Worm (Caenorhabditis elegans) whole organism, young adult: ENCODE data around the gene pho-5.

ENCODE experiments used
- B0035.1 ChIP-seq: sonication (generic microtip); optimal IDR thresholded peaks from 2 replicates; lab custom pipeline; 2016; ENCODE audit warnings: missing genetic modification characterization, mild to moderate bottlenecking, missing compliant biosample characterization, missing genotype, missing genetic modification reagents
- B0261.1 ChIP-seq: sonication (generic microtip); optimal IDR thresholded peaks from 2 replicates; lab custom pipeline; 2016; ENCODE audit warnings: mild to moderate bottlenecking, missing genetic modification characterization, moderate library complexity, missing compliant biosample characterization
- F37B4.10 ChIP-seq: fragments of 200-800 bp; sonication (Bioruptor generic); IDR thresholded peaks from 2 replicates; pipeline ENCODE4 v1.3.6; 2022; ENCODE audit warnings: missing genetic modification characterization, missing compliant biosample characterization
- F55B11.4 ChIP-seq: sonication (generic microtip); optimal IDR thresholded peaks from 2 replicates; lab custom pipeline; 2016; ENCODE audit warnings: missing compliant biosample characterization, missing genetic modification characterization, borderline replicate concordance; ENCODE audit not compliant: insufficient read depth
- K12H6.12 ChIP-seq: fragments of 200-800 bp; sonication (Bioruptor generic); optimal IDR thresholded peaks from 2 replicates; lab custom pipeline; 2018; ENCODE audit warnings: mild to moderate bottlenecking, missing genetic modification characterization, missing compliant biosample characterization
- T26A5.8 ChIP-seq: sonication (generic microtip); optimal IDR thresholded peaks from 2 replicates; lab custom pipeline; 2016; ENCODE audit warnings: missing genetic modification characterization, missing compliant biosample characterization
- Y53F4B.3 ChIP-seq: fragments of 200-800 bp; sonication (Bioruptor generic); IDR thresholded peaks from 2 replicates; pipeline ENCODE4 v1.3.6; 2022; ENCODE audit warnings: missing genetic modification reagents, missing genetic modification characterization, missing compliant biosample characterization
- Y67H2A.10 ChIP-seq: fragments of 200-800 bp; sonication (Bioruptor generic); conservative IDR thresholded peaks from 2 replicates; pipeline ENCODE4 v1.3.6; 2022; ENCODE audit warnings: missing genetic modification reagents, missing genetic modification characterization, missing compliant biosample characterization
- ama-1 ChIP-seq, 3 experiments: fragments of 150-350 bp in 1 of 3; sonication (generic microtip) in 2 of 3; optimal IDR thresholded peaks; 2 replicates each; lab custom pipeline; 2014 to 2018; ENCODE audit warnings: missing biosample characterization in 2 of 3, missing genetic modification characterization in 2 of 3, missing genetic modification reagents in 2 of 3
- atf-7 ChIP-seq: sonication (generic microtip); optimal IDR thresholded peaks from 2 replicates; lab custom pipeline; 2017; ENCODE audit warnings: mild to moderate bottlenecking, missing genetic modification characterization, missing compliant biosample characterization
- attf-3 ChIP-seq: fragments of 200-800 bp; sonication (Bioruptor generic); conservative IDR thresholded peaks from 2 replicates; pipeline ENCODE4 v1.3.6; 2022; ENCODE audit warnings: missing genetic modification reagents, missing genetic modification characterization, missing compliant biosample characterization
- bed-1 ChIP-seq: fragments of 200-800 bp; sonication (Bioruptor generic); IDR thresholded peaks from 2 replicates; pipeline ENCODE4 v1.3.6; 2022; ENCODE audit warnings: missing genetic modification reagents, missing genetic modification characterization, missing compliant biosample characterization
- ccch-3 ChIP-seq: fragments of 200-800 bp; sonication (Bioruptor generic); optimal IDR thresholded peaks from 2 replicates; lab custom pipeline; 2018; ENCODE audit warnings: mild to moderate bottlenecking, missing genetic modification characterization, missing compliant biosample characterization
- cebp-2 ChIP-seq: fragments of 200-800 bp; sonication (Bioruptor generic); IDR thresholded peaks from 2 replicates; pipeline ENCODE4 v1.3.6; 2022; ENCODE audit warnings: missing genetic modification characterization, missing compliant biosample characterization
- ceh-27 ChIP-seq: fragments of 200-800 bp; sonication (Bioruptor generic); optimal IDR thresholded peaks from 2 replicates; lab custom pipeline; 2018; ENCODE audit warnings: mild to moderate bottlenecking, missing genetic modification characterization, moderate library complexity, missing compliant biosample characterization
- ceh-40 ChIP-seq: fragments of 200-800 bp; sonication (Bioruptor generic); IDR thresholded peaks from 2 replicates; pipeline ENCODE4 v1.3.6; 2022; ENCODE audit warnings: missing genetic modification characterization, missing compliant biosample characterization
- chd-7 ChIP-seq: sonication (generic microtip); optimal IDR thresholded peaks from 2 replicates; lab custom pipeline; 2016; ENCODE audit warnings: mild to moderate bottlenecking, missing genetic modification characterization, moderate library complexity, missing compliant biosample characterization
- dox-1 ChIP-seq: fragments of 200-800 bp; sonication (Bioruptor generic); IDR thresholded peaks from 2 replicates; pipeline ENCODE4 v1.3.6; 2022; ENCODE audit warnings: missing genetic modification reagents, missing genetic modification characterization, missing compliant biosample characterization
- dpff-1 ChIP-seq: sonication (generic microtip); optimal IDR thresholded peaks from 2 replicates; lab custom pipeline; 2017; ENCODE audit warnings: mild to moderate bottlenecking, missing genetic modification characterization, missing compliant biosample characterization
- efl-1 ChIP-seq: fragments of 150-350 bp; optimal IDR thresholded peaks from 2 replicates; lab custom pipeline; 2014; ENCODE audit warnings: missing biosample characterization, missing genetic modification reagents, missing genetic modification characterization
- egrh-3 ChIP-seq: fragments of 200-800 bp; sonication (Bioruptor generic); IDR thresholded peaks from 2 replicates; pipeline ENCODE4 v1.3.6; 2022; ENCODE audit warnings: missing genetic modification reagents, missing genetic modification characterization, missing compliant biosample characterization
- ekl-4 ChIP-seq: fragments of 200-800 bp; sonication (Bioruptor generic); IDR thresholded peaks from 2 replicates; pipeline ENCODE4 v1.3.6; 2022; ENCODE audit warnings: missing genetic modification reagents, missing genetic modification characterization, missing compliant biosample characterization
- ets-4 ChIP-seq: fragments of 200-800 bp; sonication (Bioruptor generic); optimal IDR thresholded peaks from 2 replicates; lab custom pipeline; 2018; ENCODE audit warnings: mild to moderate bottlenecking, missing genetic modification characterization, missing compliant biosample characterization
- fkh-3 ChIP-seq: sonication (generic microtip); optimal IDR thresholded peaks from 2 replicates; lab custom pipeline; 2016; ENCODE audit warnings: mild to moderate bottlenecking, missing genetic modification characterization, missing compliant biosample characterization
- hmg-1.2 ChIP-seq: fragments of 200-800 bp; sonication (Bioruptor generic); IDR thresholded peaks from 2 replicates; pipeline ENCODE4 v1.3.6; 2022; ENCODE audit warnings: missing genetic modification reagents, missing genetic modification characterization, missing compliant biosample characterization
- hsf-1 ChIP-seq: fragments of 200-800 bp; sonication (Bioruptor generic); IDR thresholded peaks from 2 replicates; pipeline ENCODE4 v1.3.6; 2022; ENCODE audit warnings: missing genetic modification reagents, missing genetic modification characterization, missing compliant biosample characterization
- lin-26 ChIP-seq: fragments of 200-800 bp; sonication (Bioruptor generic); IDR thresholded peaks from 2 replicates; pipeline ENCODE4 v1.3.6; 2022; ENCODE audit warnings: missing genetic modification reagents, missing genetic modification characterization, missing compliant biosample characterization
- lin-35 ChIP-seq, 3 experiments: fragments of 150-350 bp in 2 of 3; sonication (generic microtip) in 1 of 3; optimal IDR thresholded peaks; 2 replicates each; lab custom pipeline; 2014 to 2018; ENCODE audit warnings: missing biosample characterization in 3 of 3, missing genetic modification characterization in 3 of 3, missing genetic modification reagents in 3 of 3
- lsl-1 ChIP-seq: fragments of 200-800 bp; sonication (Bioruptor generic); optimal IDR thresholded peaks from 2 replicates; lab custom pipeline; 2018; ENCODE audit warnings: mild to moderate bottlenecking, missing genetic modification characterization, moderate library complexity, missing compliant biosample characterization
- lsy-27 ChIP-seq: sonication (generic microtip); optimal IDR thresholded peaks from 2 replicates; lab custom pipeline; 2017; ENCODE audit warnings: missing genetic modification characterization, mild to moderate bottlenecking, missing compliant biosample characterization, antibody characterized with exemption, missing genotype, borderline replicate concordance; ENCODE audit not compliant: insufficient read depth
- madf-3 ChIP-seq: fragments of 200-800 bp; sonication (Bioruptor generic); IDR thresholded peaks from 2 replicates; pipeline ENCODE4 v1.3.6; 2022; ENCODE audit warnings: missing genetic modification reagents, missing genetic modification characterization, missing compliant biosample characterization
- madf-6 ChIP-seq: fragments of 200-800 bp; sonication (Bioruptor generic); IDR thresholded peaks from 2 replicates; pipeline ENCODE4 v1.3.6; 2022; ENCODE audit warnings: missing genetic modification reagents, missing genetic modification characterization, missing compliant biosample characterization
- madf-8 ChIP-seq: fragments of 200-800 bp; sonication (Bioruptor generic); conservative IDR thresholded peaks from 2 replicates; pipeline ENCODE4 v1.3.6; 2022; ENCODE audit warnings: missing genetic modification reagents, missing genetic modification characterization, missing compliant biosample characterization
- mxl-1 ChIP-seq: sonication (generic microtip); optimal IDR thresholded peaks from 2 replicates; lab custom pipeline; 2016; ENCODE audit warnings: missing genetic modification characterization, missing compliant biosample characterization
- nhr-179 ChIP-seq: sonication (generic microtip); optimal IDR thresholded peaks from 2 replicates; lab custom pipeline; 2016; ENCODE audit warnings: mild to moderate bottlenecking, missing genetic modification characterization, missing compliant biosample characterization
- rec-8 ChIP-seq, 2 experiments: sonication (generic microtip); optimal IDR thresholded peaks; 2 replicates each; lab custom pipeline; 2016; ENCODE audit warnings: mild to moderate bottlenecking in 2 of 2, missing genetic modification characterization in 2 of 2, missing genetic modification reagents in 2 of 2, missing genotype in 2 of 2, missing biosample characterization in 1 of 2, missing compliant biosample characterization in 1 of 2, moderate library complexity in 1 of 2
- sea-2 ChIP-seq: fragments of 200-800 bp; sonication (Bioruptor generic); IDR thresholded peaks from 2 replicates; pipeline ENCODE4 v1.3.6; 2022; ENCODE audit warnings: missing genetic modification characterization, missing compliant biosample characterization
- snpc-1.1 ChIP-seq: sonication (generic microtip); optimal IDR thresholded peaks from 2 replicates; lab custom pipeline; 2017; ENCODE audit warnings: missing genetic modification characterization, mild to moderate bottlenecking, missing compliant biosample characterization, antibody characterized with exemption, moderate library complexity, missing genotype, missing genetic modification reagents; ENCODE audit not compliant: insufficient read depth
- snpc-3.4 ChIP-seq: sonication (generic microtip); optimal IDR thresholded peaks from 2 replicates; lab custom pipeline; 2017; ENCODE audit warnings: missing genetic modification characterization, mild to moderate bottlenecking, missing compliant biosample characterization, antibody characterized with exemption, moderate library complexity, missing genotype, missing genetic modification reagents
- tbp1 ChIP-seq: fragments of 200-800 bp; sonication (Bioruptor generic); optimal IDR thresholded peaks from 2 replicates; lab custom pipeline; 2018; ENCODE audit warnings: mild to moderate bottlenecking, missing genetic modification characterization, missing compliant biosample characterization
- unc-62 ChIP-seq: fragments of 150-350 bp; optimal IDR thresholded peaks from 2 replicates; lab custom pipeline; 2014; ENCODE audit warnings: missing biosample characterization, missing genetic modification reagents, missing genetic modification characterization
- xnd-1 ChIP-seq: sonication (generic microtip); optimal IDR thresholded peaks from 2 replicates; lab custom pipeline; 2016; ENCODE audit warnings: missing genotype, missing genetic modification reagents, missing genetic modification characterization, missing compliant biosample characterization
- ztf-18 ChIP-seq: sonication (generic microtip); optimal IDR thresholded peaks from 2 replicates; lab custom pipeline; 2016; ENCODE audit warnings: missing genotype, mild to moderate bottlenecking, missing genetic modification characterization, missing compliant biosample characterization
- ztf-22 ChIP-seq: fragments of 200-800 bp; sonication (Bioruptor generic); optimal IDR thresholded peaks from 2 replicates; lab custom pipeline; 2018; ENCODE audit warnings: mild to moderate bottlenecking, missing genetic modification characterization, moderate library complexity, missing compliant biosample characterization

pho-5 gene

DNA sequence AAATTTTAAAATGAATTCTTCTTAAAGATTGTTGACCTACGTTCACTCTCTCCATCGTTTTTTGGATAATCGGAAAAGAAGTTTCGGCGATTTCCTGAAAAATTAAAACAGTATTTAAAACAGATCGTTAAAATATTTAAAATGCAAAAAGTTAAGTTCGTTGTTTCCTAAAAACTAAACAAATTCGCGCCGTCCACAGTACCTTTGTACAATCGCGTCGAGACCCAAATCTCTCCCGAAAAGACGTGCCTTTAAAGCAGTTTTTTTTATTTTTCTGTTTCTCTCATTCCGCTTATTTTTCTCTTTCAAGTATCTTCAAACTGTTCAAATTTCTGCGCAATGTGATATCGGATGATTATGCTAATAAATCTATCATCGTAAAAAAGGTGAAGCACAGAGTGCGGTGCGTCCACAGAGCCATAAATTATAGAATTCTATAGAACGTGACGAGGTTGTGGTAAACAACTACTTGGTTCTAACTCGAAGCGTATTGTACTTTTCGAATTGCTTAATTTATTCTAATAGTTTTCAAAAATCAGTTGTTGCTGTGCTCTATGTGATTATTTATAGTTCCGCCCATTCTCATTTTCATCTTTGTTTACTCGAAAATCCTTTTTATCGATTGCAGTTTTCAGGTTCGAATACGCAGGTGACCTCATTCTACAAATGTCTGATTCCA lies 25.1 kb upstream of the pho-5 start, which contains the start of the genes F56C9.6 and F56C9.3 (continued):
- TF ChIP-seq madf-3 (GFP tag; lab: Robert Waterston, UW) (0 out of 2 replicates have a peak, but pooled peaks have one; percentile 23), xnd-1 (tag; lab: Kevin White, UChicago) (peak; percentile 74), lsl-1 (GFP tag; lab: Kevin White, UChicago) (peak; percentile 91), snpc-3.4 (tag; lab: Kevin White, UChicago) (peak; percentile 49), bed-1 (GFP tag; lab: Robert Waterston, UW) (no peak), rec-8 (tag; optimal IDR thresholded peaks at IDR 0.05; lab: Kevin White, UChicago) (no peak), snpc-1.1 (tag; lab: Kevin White, UChicago) (no peak), lsy-27 (no peak), ccch-3 (GFP tag; lab: Kevin White, UChicago) (no peak), ets-4 (GFP tag; lab: Kevin White, UChicago) (no peak), F55B11.4 (no peak), ekl-4 (GFP tag; lab: Robert Waterston, UW) (0 out of 2 replicates have a peak, but pooled peaks have one; percentile 40), madf-8 (GFP tag; lab: Robert Waterston, UW) (peak; percentile 66), F37B4.10 (no peak), hmg-1.2 (GFP tag; lab: Robert Waterston, UW) (peak; percentile 12; the same call in 1 of the 2 replicates), ceh-40 (GFP tag; lab: Robert Waterston, UW) (no peak), dpff-1 (no peak), tbp1 (GFP tag; lab: Kevin White, UChicago) (peak; percentile 16)

DNA sequence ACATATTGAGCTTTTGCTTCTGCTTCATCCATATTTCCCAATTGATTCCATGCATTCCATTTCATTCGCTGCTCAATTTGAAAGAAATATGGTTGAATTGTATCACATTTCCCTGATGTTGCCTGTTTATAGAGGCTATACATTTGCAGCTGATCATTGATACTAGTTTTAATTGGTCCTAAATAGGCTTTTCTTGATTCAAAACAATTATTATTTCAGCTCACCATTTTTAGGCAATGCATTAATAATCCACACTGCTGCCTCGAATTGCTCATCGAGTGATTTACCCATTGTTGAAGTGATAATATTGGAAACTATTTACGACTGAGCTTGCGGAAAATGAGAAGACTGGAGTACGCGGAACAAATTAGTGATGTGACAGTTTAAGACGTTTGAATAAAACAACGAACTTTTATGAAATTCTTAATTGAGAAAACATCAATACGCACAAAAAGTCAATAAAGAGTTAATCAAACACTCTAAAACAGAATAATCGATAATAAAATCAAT lies 23.0 kb upstream of the pho-5 start, which contains the start of gene acbp-4:
TSS of gene acbp-4 (minus strand) at position 510 of the 510 bp plus-strand sequence.
- TF ChIP-seq ztf-18 (tag; lab: Kevin White, UChicago) (no peak), xnd-1 (tag; lab: Kevin White, UChicago) (no peak), dox-1 (GFP tag; lab: Robert Waterston, UW) (no peak), ama-1 (optimal IDR thresholded peaks at IDR 0.05; lab: Kevin White, UChicago) (no peak), ama-1 (GFP tag; optimal IDR thresholded peaks at IDR 0.05; lab: Kevin White, UChicago) (no peak), B0035.1 (no peak), chd-7 (tag; lab: Kevin White, UChicago) (no peak), K12H6.12 (tag; lab: Kevin White, UChicago) (no peak), unc-62 (GFP tag; lab: Kevin White, UChicago) (no peak), attf-3 (GFP tag; lab: Robert Waterston, UW) (no peak), dpff-1 (no peak), snpc-1.1 (tag; lab: Kevin White, UChicago) (no peak), nhr-179 (tag; lab: Kevin White, UChicago) (no peak), lin-26 (GFP tag; lab: Robert Waterston, UW) (0 out of 2 replicates have a peak, but pooled peaks have one; percentile 35), mxl-1 (tag; lab: Kevin White, UChicago) (no peak), egrh-3 (GFP tag; lab: Robert Waterston, UW) (no peak), cebp-2 (no peak), efl-1 (no peak), hsf-1 (GFP tag; lab: Robert Waterston, UW) (peak; percentile 52; the same call in 1 of the 2 replicates), madf-6 (GFP tag; lab: Robert Waterston, UW) (peak; percentile 40; the same call in 1 of the 2 replicates), T26A5.8 (tag; lab: Kevin White, UChicago) (no peak), Y53F4B.3 (GFP tag; lab: Robert Waterston, UW) (no peak), madf-8 (GFP tag; lab: Robert Waterston, UW) (no peak), atf-7 (tag; lab: Kevin White, UChicago) (no peak), lin-35 (GFP tag; optimal IDR thresholded peaks at IDR 0.05; lab: Kevin White, UChicago) (no peak), madf-3 (GFP tag; lab: Robert Waterston, UW) (no peak), ets-4 (GFP tag; lab: Kevin White, UChicago) (no peak), Y67H2A.10 (GFP tag; lab: Robert Waterston, UW) (no peak), sea-2 (GFP tag; lab: Robert Waterston, UW) (no peak), B0261.1 (tag; lab: Kevin White, UChicago) (no peak), fkh-3 (tag; lab: Kevin White, UChicago) (no peak), ztf-22 (GFP tag; lab: Kevin White, UChicago) (no peak), ceh-27 (GFP tag; lab: Kevin White, UChicago) (no peak), lsy-27 (no peak)
